Worm (Caenorhabditis elegans) whole organism, midembryonic: ENCODE measurements around the gene hrpu-2.

ENCODE experiments used
- T22C8.4 ChIP-seq: fragments of 200-800 bp; sonication (Bioruptor generic); IDR thresholded peaks from 2 replicates; pipeline ENCODE4 v1.3.6; 2022; ENCODE audit warnings: missing genetic modification characterization, missing compliant biosample characterization
- ztf-23 ChIP-seq: fragments of 200-800 bp; sonication (Bioruptor generic); IDR thresholded peaks from 2 replicates; pipeline ENCODE4 v1.3.6; 2022; ENCODE audit warnings: missing genetic modification reagents, missing genetic modification characterization, missing compliant biosample characterization

ce11 chrIV:2149247-2149756, 28.4 kb upstream of the hrpu-2 start, which contains the start of gene C54E4.5:
- no peak for TF ChIP-seq T22C8.4
- no peak for TF ChIP-seq ztf-23 (GFP tag; lab: Robert Waterston, UW)
